Worm (Caenorhabditis elegans): ENCODE results near the gene Y66D12A.16.

Y66D12A.16 gene

DNA sequence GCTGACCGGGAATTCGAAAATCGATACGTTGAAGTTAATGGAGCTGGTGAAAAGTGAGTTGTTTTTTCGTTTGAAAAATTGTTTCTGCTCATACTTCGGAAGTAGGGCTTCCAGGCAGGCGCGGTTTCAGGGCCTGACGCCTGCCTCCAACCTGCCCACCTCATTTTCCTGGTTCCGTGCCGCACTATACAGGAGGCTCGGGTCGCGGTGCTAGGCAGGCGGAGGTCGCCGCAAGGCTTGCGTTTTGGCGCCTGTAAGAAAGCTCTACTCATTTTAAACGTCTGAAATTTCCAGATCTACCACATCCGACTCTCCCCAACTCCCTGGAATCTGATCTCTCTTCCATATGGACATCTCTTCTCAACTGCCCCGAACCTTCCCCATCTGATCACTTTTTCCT, 21.6 kb downstream of the Y66D12A.16 start:
- peak; percentile 84 for TF ChIP-seq set-16 (GFP tag; IDR thresholded peaks at IDR 0.05)
- no peak for TF ChIP-seq nhr-6 (tag; optimal IDR thresholded peaks at IDR 0.05)

- no peak for TF ChIP-seq set-16 (GFP tag; IDR thresholded peaks at IDR 0.05)
- TF ChIP-seq dve-1 (tag; optimal IDR thresholded peaks at IDR 0.05; ENCODE audit: insufficient read depth): peak; percentile 12
- no peak for TF ChIP-seq ztf-7 (tag; optimal IDR thresholded peaks at IDR 0.05)
- TF ChIP-seq nhr-48 (tag; optimal IDR thresholded peaks at IDR 0.05): no peak
- TF ChIP-seq ces-1 (GFP tag; optimal IDR thresholded peaks at IDR 0.05): no peak
- TF ChIP-seq nhr-28 (tag; optimal IDR thresholded peaks at IDR 0.05): peak; percentile 22
- no peak for TF ChIP-seq daf-16 (GFP tag; optimal IDR thresholded peaks at IDR 0.05)
- TF ChIP-seq daf-16 (tag; optimal IDR thresholded peaks at IDR 0.05): peak; percentile 57
Measured at ce11 chrIII:11548070-11548469, 24.7 kb downstream of the Y66D12A.16 start, which contains the start of gene Y66D12A.13. TSS of gene Y66D12A.13 (plus strand) at chrIII:11548370.

- TF ChIP-seq F49E8.2 (tag; optimal IDR thresholded peaks at IDR 0.05; ENCODE audit: borderline replicate concordance): peak; percentile 26
- TF ChIP-seq php-3 (GFP tag; IDR thresholded peaks at IDR 0.05): no peak
- peak; percentile 53; the same call in 1 of the 2 replicates for TF ChIP-seq ceh-20 (GFP tag; IDR thresholded peaks at IDR 0.05)
- no peak for TF ChIP-seq ztf-7 (tag; optimal IDR thresholded peaks at IDR 0.05)
- TF ChIP-seq mdt-29 (GFP tag; IDR thresholded peaks at IDR 0.05): no peak
- 0 out of 2 replicates have a peak, but pooled peaks have one; percentile 38 for TF ChIP-seq lin-1 (GFP tag; IDR thresholded peaks at IDR 0.05)
- TF ChIP-seq aha-1 (tag): no peak
- no peak for TF ChIP-seq ceh-32 (tag; optimal IDR thresholded peaks at IDR 0.05; ENCODE audit: poor library complexity)
- TF ChIP-seq lin-39 (tag; optimal IDR thresholded peaks at IDR 0.05): no peak
- TF ChIP-seq ces-1 (GFP tag; optimal IDR thresholded peaks at IDR 0.05): no peak
- TF ChIP-seq daf-12 (tag; optimal IDR thresholded peaks at IDR 0.05): no peak
- TF ChIP-seq tag-97 (GFP tag; IDR thresholded peaks at IDR 0.05): no peak
- 0 out of 2 replicates have a peak, but pooled peaks have one; percentile 42 for TF ChIP-seq arid-1 (GFP tag; conservative IDR thresholded peaks at IDR 0.05)
- no peak for TF ChIP-seq F37D6.2 (tag; optimal IDR thresholded peaks at IDR 0.05)
- no peak for TF ChIP-seq zfp-2 (tag; optimal IDR thresholded peaks at IDR 0.05)
- no peak for TF ChIP-seq lin-29 (GFP tag; IDR thresholded peaks at IDR 0.05)
- peak; percentile 77 for TF ChIP-seq lim-7 (GFP tag; IDR thresholded peaks at IDR 0.05)
- peak; percentile 68 for TF ChIP-seq lin-38 (GFP tag; IDR thresholded peaks at IDR 0.05)
- TF ChIP-seq snpc-4 (tag; optimal IDR thresholded peaks at IDR 0.05): no peak
- TF ChIP-seq dve-1 (tag; optimal IDR thresholded peaks at IDR 0.05; ENCODE audit: insufficient read depth): peak; percentile 38
- TF ChIP-seq nhr-111 (GFP tag; optimal IDR thresholded peaks at IDR 0.05): no peak
- no peak for TF ChIP-seq Y75B8A.6 (GFP tag; IDR thresholded peaks at IDR 0.05)
- no peak for TF ChIP-seq egl-27 (tag; optimal IDR thresholded peaks at IDR 0.05)
- TF ChIP-seq zfp-3 (GFP tag; conservative IDR thresholded peaks at IDR 0.05): no peak
- TF ChIP-seq jun-1 (tag; optimal IDR thresholded peaks at IDR 0.05): no peak
- no peak for TF ChIP-seq Y5F2A.4 (GFP tag; optimal IDR thresholded peaks at IDR 0.05)
- no peak for TF ChIP-seq skn-1 (tag; optimal IDR thresholded peaks at IDR 0.05)
- TF ChIP-seq ctbp-1 (GFP tag; IDR thresholded peaks at IDR 0.05): no peak
- no peak for TF ChIP-seq nhr-42 (GFP tag; IDR thresholded peaks at IDR 0.05)
- peak; percentile 42; the same call in 1 of the 2 replicates for TF ChIP-seq hmg-1.1 (GFP tag; IDR thresholded peaks at IDR 0.05)
- TF ChIP-seq unc-62 (GFP tag; optimal IDR thresholded peaks at IDR 0.05 in 1 of 2): peak in 1 of 2 experiments; percentile 34
- TF ChIP-seq unc-62 (tag; optimal IDR thresholded peaks at IDR 0.05): no peak
- TF ChIP-seq spr-3 (GFP tag; optimal IDR thresholded peaks at IDR 0.05): no peak
- TF ChIP-seq spr-1 (tag; optimal IDR thresholded peaks at IDR 0.05): peak; percentile 47
- no peak for TF ChIP-seq ceh-28 (tag; optimal IDR thresholded peaks at IDR 0.05)
- no peak for TF ChIP-seq T20F7.1 (GFP tag; optimal IDR thresholded peaks at IDR 0.05)
- TF ChIP-seq sdz-12 (GFP tag; optimal IDR thresholded peaks at IDR 0.05): no peak
- peak; percentile 70 for TF ChIP-seq vab-7 (GFP tag; IDR thresholded peaks at IDR 0.05)
- TF ChIP-seq zag-1 (tag; optimal IDR thresholded peaks at IDR 0.05): no peak
- TF ChIP-seq daf-19 (GFP tag; conservative IDR thresholded peaks at IDR 0.05): no peak
- no peak for TF ChIP-seq nhr-76 (tag; optimal IDR thresholded peaks at IDR 0.05)
- no peak for TF ChIP-seq D1046.2 (GFP tag; IDR thresholded peaks at IDR 0.05)
- no peak for TF ChIP-seq F44E2.7 (GFP tag; IDR thresholded peaks at IDR 0.05)
Measured at ce11 chrIII:11554701-11555111, 31.4 kb downstream of the Y66D12A.16 start.
